Fruit fly (Drosophila melanogaster): ENCODE data around the gene CG13933.

DNA sequence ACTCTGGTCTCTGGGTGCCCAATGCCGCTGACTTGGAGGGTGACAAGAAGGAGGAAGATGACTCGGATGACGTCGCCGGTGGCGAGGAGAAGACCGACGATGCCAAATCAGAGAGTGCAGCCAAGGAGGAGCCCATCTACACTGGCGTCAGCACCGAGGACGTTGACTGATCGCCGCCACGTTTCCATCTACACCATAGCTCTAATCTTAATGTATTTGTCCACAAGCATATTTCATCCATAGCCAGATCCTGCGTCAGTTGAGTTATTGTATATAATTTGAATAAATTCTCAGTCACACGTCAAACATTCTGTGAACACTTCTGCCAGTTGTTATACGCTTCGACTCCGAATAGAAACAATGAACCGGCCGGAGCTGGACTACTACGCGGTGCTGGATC is 22.1 kb upstream of the CG13933 start, which contains the start of gene CG12020:
- TF ChIP-seq Abd-B (GFP tag; optimal IDR thresholded peaks at IDR 0.05): no peak
- no peak for TF ChIP-seq CG9705 (GFP tag; optimal IDR thresholded peaks at IDR 0.05)
- TF ChIP-seq GATAd (GFP tag; optimal IDR thresholded peaks at IDR 0.05): no peak
- no peak for TF ChIP-seq Hnf4 (GFP tag; optimal IDR thresholded peaks at IDR 0.05)
- TF ChIP-seq Myc (optimal IDR thresholded peaks at IDR 0.05): no peak
- no peak for TF ChIP-seq br (GFP tag; optimal IDR thresholded peaks at IDR 0.05)
- TF ChIP-seq sage (GFP tag; optimal IDR thresholded peaks at IDR 0.05): no peak
- TF ChIP-seq Hr78 (GFP tag; optimal IDR thresholded peaks at IDR 0.05): no peak
- no peak for TF ChIP-seq pan (optimal IDR thresholded peaks at IDR 0.05)
- TF ChIP-seq CG32264 (GFP tag; optimal IDR thresholded peaks at IDR 0.05): no peak
- TF ChIP-seq dsf (GFP tag; optimal IDR thresholded peaks at IDR 0.05; ENCODE audit: borderline replicate concordance): no peak
- no peak for TF ChIP-seq Mio (GFP tag; optimal IDR thresholded peaks at IDR 0.05)
- no peak for TF ChIP-seq psq (GFP tag; optimal IDR thresholded peaks at IDR 0.05)
- no peak for TF ChIP-seq Jra (GFP tag; optimal IDR thresholded peaks at IDR 0.05)
